Worm (Caenorhabditis elegans): ENCODE measurements around the gene nhx-9.

ce11 chrIV:11937087-11937486 is 6.4 kb downstream of the nhx-9 start, which contains the start of gene slc-5A12:
- TF ChIP-seq lin-15B (tag; optimal IDR thresholded peaks at IDR 0.05): no peak
- no peak for TF ChIP-seq nhr-11 (tag; optimal IDR thresholded peaks at IDR 0.05)
- TF ChIP-seq aly-2 (tag; optimal IDR thresholded peaks at IDR 0.05): no peak

Measured in whole organism, L3 larva.